Fruit fly (Drosophila melanogaster): ENCODE results near the gene gpp.

- TF ChIP-seq CTCF (optimal IDR thresholded peaks at IDR 0.05), result no peak
- no peak for TF ChIP-seq CG8478 (optimal IDR thresholded peaks at IDR 0.05)
Observed at dm6 chr3R:6381784-6382183, 24.9 kb upstream of the gpp start.
